Fruit fly (Drosophila melanogaster): ENCODE results near the gene Dh44.

Gene Dh44

dm6 chr3R:9637882-9638281, at the start of gene Dh44:
Gene Dh44, plus strand, starts transcription at chr3R:9638182.
- TF ChIP-seq br (GFP tag; optimal IDR thresholded peaks at IDR 0.05) (no peak), Abd-B (GFP tag; optimal IDR thresholded peaks at IDR 0.05) (no peak), foxo (GFP tag; optimal IDR thresholded peaks at IDR 0.05) (no peak), dmrt93B (GFP tag; optimal IDR thresholded peaks at IDR 0.05) (no peak), Hnf4 (GFP tag; optimal IDR thresholded peaks at IDR 0.05) (no peak), tai (GFP tag; optimal IDR thresholded peaks at IDR 0.05) (no peak), ey (GFP tag; optimal IDR thresholded peaks at IDR 0.05) (no peak), Hr83 (GFP tag; optimal IDR thresholded peaks at IDR 0.05; ENCODE audit: poor library complexity, severe bottlenecking) (no peak), GATAd (GFP tag; optimal IDR thresholded peaks at IDR 0.05) (no peak), N (GFP tag; optimal IDR thresholded peaks at IDR 0.05) (no peak), CrebA (GFP tag; optimal IDR thresholded peaks at IDR 0.05; ENCODE audit: borderline replicate concordance) (no peak), pan (optimal IDR thresholded peaks at IDR 0.05) (no peak), dl (GFP tag; optimal IDR thresholded peaks at IDR 0.05; ENCODE audit: insufficient read depth in 1 of 2, partially characterized antibody in 2 of 2) (no peak), usp (GFP tag; optimal IDR thresholded peaks at IDR 0.05) (no peak), Mio (GFP tag; optimal IDR thresholded peaks at IDR 0.05) (no peak), psq (GFP tag; optimal IDR thresholded peaks at IDR 0.05) (no peak), Dfd (GFP tag; optimal IDR thresholded peaks at IDR 0.05) (no peak)

- TF ChIP-seq Jra (GFP tag; optimal IDR thresholded peaks at IDR 0.05) (peak; percentile 80), dmrt93B (GFP tag; optimal IDR thresholded peaks at IDR 0.05) (no peak), Myc (optimal IDR thresholded peaks at IDR 0.05) (peak; percentile 63), Hr83 (GFP tag; optimal IDR thresholded peaks at IDR 0.05; ENCODE audit: poor library complexity, severe bottlenecking) (peak; percentile 31), h (GFP tag; optimal IDR thresholded peaks at IDR 0.05) (peak; percentile 53), brk (GFP tag; optimal IDR thresholded peaks at IDR 0.05) (no peak), foxo (GFP tag; optimal IDR thresholded peaks at IDR 0.05) (peak in 1 of 2 experiments; percentile 46), OdsH (GFP tag; optimal IDR thresholded peaks at IDR 0.05) (no peak), sv (GFP tag; optimal IDR thresholded peaks at IDR 0.05) (peak; percentile 27), psq (GFP tag; optimal IDR thresholded peaks at IDR 0.05) (no peak), HLH106 (tag; optimal IDR thresholded peaks at IDR 0.05) (peak; percentile 36), Dif (GFP tag; optimal IDR thresholded peaks at IDR 0.05; ENCODE audit: partially characterized antibody) (no peak), lola (GFP tag; optimal IDR thresholded peaks at IDR 0.05) (no peak), Dfd (GFP tag; optimal IDR thresholded peaks at IDR 0.05) (no peak), Mio (GFP tag; optimal IDR thresholded peaks at IDR 0.05) (no peak), Sp1 (GFP tag; optimal IDR thresholded peaks at IDR 0.05) (peak; percentile 21), rgr (GFP tag; optimal IDR thresholded peaks at IDR 0.05) (peak; percentile 42), fru (GFP tag; optimal IDR thresholded peaks at IDR 0.05) (peak; percentile 65), woc (GFP tag; optimal IDR thresholded peaks at IDR 0.05) (no peak), dsf (GFP tag; optimal IDR thresholded peaks at IDR 0.05; ENCODE audit: borderline replicate concordance) (no peak), ey (GFP tag; optimal IDR thresholded peaks at IDR 0.05) (peak; percentile 25), br (GFP tag; optimal IDR thresholded peaks at IDR 0.05) (peak; percentile 63), CG9705 (GFP tag; optimal IDR thresholded peaks at IDR 0.05) (peak; percentile 22), usp (GFP tag; optimal IDR thresholded peaks at IDR 0.05) (no peak), N (GFP tag; optimal IDR thresholded peaks at IDR 0.05) (no peak), Rel (GFP tag; optimal IDR thresholded peaks at IDR 0.05) (no peak), Rel (tag; optimal IDR thresholded peaks at IDR 0.05) (peak; percentile 48), jim (GFP tag; optimal IDR thresholded peaks at IDR 0.05) (no peak), Hnf4 (GFP tag; optimal IDR thresholded peaks at IDR 0.05) (peak; percentile 78), GATAd (GFP tag; optimal IDR thresholded peaks at IDR 0.05) (no peak), sage (GFP tag; optimal IDR thresholded peaks at IDR 0.05) (no peak), CrebA (GFP tag; optimal IDR thresholded peaks at IDR 0.05; ENCODE audit: borderline replicate concordance) (no peak)
Measured at dm6 chr3R:9590952-9591532, 46.9 kb upstream of the Dh44 start, which contains the start of the genes bocks and CG8312. Gene bocks, minus strand, starts transcription at chr3R:9591002. Gene CG8312, plus strand, starts transcription at chr3R:9591309.

- TF ChIP-seq sage (GFP tag; optimal IDR thresholded peaks at IDR 0.05) (no peak), Rel (GFP tag; optimal IDR thresholded peaks at IDR 0.05) (no peak), Rel (tag; optimal IDR thresholded peaks at IDR 0.05) (no peak), GATAd (GFP tag; optimal IDR thresholded peaks at IDR 0.05) (no peak), lola (GFP tag; optimal IDR thresholded peaks at IDR 0.05) (no peak), Sp1 (GFP tag; optimal IDR thresholded peaks at IDR 0.05) (no peak), foxo (GFP tag; optimal IDR thresholded peaks at IDR 0.05) (no peak), dsf (GFP tag; optimal IDR thresholded peaks at IDR 0.05; ENCODE audit: borderline replicate concordance) (no peak), Hr78 (GFP tag; optimal IDR thresholded peaks at IDR 0.05) (no peak)
Measured at dm6 chr3R:9591769-9592388, 46.1 kb upstream of the Dh44 start.

Measured in whole organism, wandering third instar larva.